Worm (Caenorhabditis elegans): ENCODE data around the gene epic-2.
A peak's percentile ranks its signal among the peaks of the same experiment; 100 is the strongest.

Gene epic-2

DNA sequence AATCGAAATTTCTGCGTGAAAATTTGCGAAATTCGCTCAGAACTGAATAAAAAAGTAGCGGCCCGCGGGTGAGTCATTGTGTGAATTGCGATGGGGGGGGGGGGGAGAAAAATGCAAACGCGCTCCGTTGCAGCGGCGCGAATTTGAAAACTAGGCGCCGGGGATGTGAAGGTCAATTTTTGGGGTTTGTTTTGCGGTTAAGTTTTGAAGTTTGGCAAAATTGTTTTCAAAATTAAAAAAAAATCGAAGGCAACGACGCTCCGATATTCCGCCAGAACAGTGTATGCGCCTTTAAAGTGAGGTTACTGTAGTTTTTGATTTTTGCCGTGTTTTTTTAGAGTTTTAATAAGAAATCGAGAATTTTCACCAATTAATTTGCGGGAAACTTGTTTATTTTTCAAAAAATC, 17.7 kb downstream of the epic-2 start:
- TF ChIP-seq Y48G9A.11 (GFP tag; IDR thresholded peaks at IDR 0.05) (peak; percentile 93), mep-1 (tag; optimal IDR thresholded peaks at IDR 0.05) (peak; percentile 47), hmg-1.1 (GFP tag; IDR thresholded peaks at IDR 0.05) (peak; percentile 30; the same call in 1 of the 2 replicates), hlh-11 (tag; optimal IDR thresholded peaks at IDR 0.05) (peak; percentile 32), nhr-6 (tag; optimal IDR thresholded peaks at IDR 0.05) (peak; percentile 14), ceh-20 (GFP tag; IDR thresholded peaks at IDR 0.05) (no peak), F26F4.8 (GFP tag; conservative IDR thresholded peaks at IDR 0.05) (no peak), aha-1 (tag) (peak; percentile 90), hif-1 (tag; optimal IDR thresholded peaks at IDR 0.05) (peak in 1 of 2 experiments; percentile 47), mdt-29 (GFP tag; IDR thresholded peaks at IDR 0.05) (0 out of 2 replicates have a peak, but pooled peaks have one; percentile 39), cey-2 (tag; optimal IDR thresholded peaks at IDR 0.05; ENCODE audit: borderline replicate concordance, insufficient read depth) (no peak), nhr-11 (tag; optimal IDR thresholded peaks at IDR 0.05) (no peak), T20F7.1 (GFP tag; optimal IDR thresholded peaks at IDR 0.05) (peak; percentile 9), dpl-1 (GFP tag; optimal IDR thresholded peaks at IDR 0.05) (peak; percentile 81), lin-15B (tag; optimal IDR thresholded peaks at IDR 0.05) (peak; percentile 10), ama-1 (optimal IDR thresholded peaks at IDR 0.05) (peak; percentile 38), sdz-12 (GFP tag; optimal IDR thresholded peaks at IDR 0.05) (peak; percentile 31), mes-2 (tag; optimal IDR thresholded peaks at IDR 0.05; ENCODE audit: poor library complexity, severe bottlenecking) (peak; percentile 70), lir-3 (tag; optimal IDR thresholded peaks at IDR 0.05) (no peak), ctbp-1 (GFP tag; IDR thresholded peaks at IDR 0.05) (0 out of 2 replicates have a peak, but pooled peaks have one; percentile 27), nhr-111 (GFP tag; optimal IDR thresholded peaks at IDR 0.05) (no peak), lsy-2 (tag; optimal IDR thresholded peaks at IDR 0.05) (peak in 1 of 2 experiments; percentile 36), rbr-2 (tag; optimal IDR thresholded peaks at IDR 0.05) (peak; percentile 30), F49E8.2 (tag; optimal IDR thresholded peaks at IDR 0.05; ENCODE audit: borderline replicate concordance) (peak; percentile 49), egl-43 (GFP tag; IDR thresholded peaks at IDR 0.05) (0 out of 2 replicates have a peak, but pooled peaks have one; percentile 39), unc-62 (GFP tag; optimal IDR thresholded peaks at IDR 0.05 in 1 of 2) (peak in 1 of 2 experiments; percentile 92), unc-62 (tag; optimal IDR thresholded peaks at IDR 0.05) (no peak), lin-38 (GFP tag; IDR thresholded peaks at IDR 0.05) (peak; percentile 95)

DNA sequence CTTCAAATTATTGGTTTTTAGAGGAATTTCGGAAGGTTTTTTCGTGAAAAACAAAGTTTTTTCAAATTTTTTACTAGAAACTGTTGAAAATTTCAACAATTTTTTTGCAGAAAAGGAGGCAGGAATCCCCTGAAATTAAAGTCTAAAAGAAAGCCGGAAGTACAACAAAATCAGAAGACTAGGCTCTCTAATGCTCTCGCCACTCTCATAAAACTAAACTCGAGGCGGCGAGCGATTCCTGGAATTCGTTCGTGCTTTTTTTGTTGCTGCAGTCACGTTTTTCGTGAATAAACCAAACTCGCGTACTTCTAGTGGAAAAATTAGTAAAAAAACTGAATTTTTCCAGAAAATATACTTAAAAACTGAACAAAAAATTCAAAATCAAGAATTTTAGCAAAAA, 18.3 kb downstream of the epic-2 start:
- no peak for TF ChIP-seq lin-15B (tag; optimal IDR thresholded peaks at IDR 0.05)
- 0 out of 2 replicates have a peak, but pooled peaks have one; percentile 23 for TF ChIP-seq madf-9 (GFP tag; conservative IDR thresholded peaks at IDR 0.05)

DNA sequence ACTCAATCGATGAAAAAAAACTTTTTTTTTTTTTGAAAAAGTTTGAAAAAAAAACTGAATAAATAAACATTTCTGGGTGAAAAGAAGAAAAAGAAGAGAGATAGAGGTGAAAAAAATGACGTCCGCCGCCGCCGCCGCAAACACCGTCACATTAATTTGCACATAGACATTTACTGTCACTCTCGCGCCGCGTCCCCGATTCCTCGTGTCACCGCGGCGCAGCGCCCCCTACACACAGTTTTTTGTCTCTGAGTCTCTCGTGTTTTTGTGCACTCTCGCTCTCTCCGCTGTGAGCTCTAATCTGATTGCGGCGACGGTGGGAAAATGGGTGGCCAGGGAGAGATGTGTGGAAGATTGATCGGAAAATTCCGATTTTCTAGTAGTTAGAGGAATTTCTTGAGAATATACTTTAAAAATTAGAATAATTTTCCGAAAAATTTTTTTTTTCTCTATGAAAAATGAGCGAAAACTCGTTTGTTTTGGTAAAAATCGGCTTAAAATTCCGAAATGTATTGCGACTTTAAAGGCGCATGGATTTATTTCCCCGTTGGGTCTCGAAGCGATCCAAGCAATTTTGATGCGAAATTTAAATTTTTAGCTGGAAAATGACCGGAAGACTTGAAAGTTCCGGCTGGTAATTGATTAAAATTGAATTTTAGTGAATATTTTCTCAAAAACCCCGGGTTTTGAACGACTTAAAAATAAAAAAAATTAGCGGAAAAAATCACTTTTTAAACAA, 18.9 kb downstream of the epic-2 start:
- TF ChIP-seq ctbp-1 (GFP tag; IDR thresholded peaks at IDR 0.05): no peak
- TF ChIP-seq aha-1 (tag): peak; percentile 40
- no peak for TF ChIP-seq zip-2 (tag; optimal IDR thresholded peaks at IDR 0.05)
- no peak for TF ChIP-seq daf-12 (tag; optimal IDR thresholded peaks at IDR 0.05)
- TF ChIP-seq Y48G9A.11 (GFP tag; IDR thresholded peaks at IDR 0.05): no peak
- no peak for TF ChIP-seq snpc-1.2 (GFP tag; IDR thresholded peaks at IDR 0.05)
- TF ChIP-seq nhr-11 (tag; optimal IDR thresholded peaks at IDR 0.05): no peak
- TF ChIP-seq nhr-10 (tag; optimal IDR thresholded peaks at IDR 0.05): no peak
- no peak for TF ChIP-seq lin-13 (GFP tag; optimal IDR thresholded peaks at IDR 0.05)
- TF ChIP-seq dpl-1 (GFP tag; optimal IDR thresholded peaks at IDR 0.05): peak; percentile 3
- no peak for TF ChIP-seq T26A8.4 (GFP tag; IDR thresholded peaks at IDR 0.05)
- no peak for TF ChIP-seq fos-1 (tag; optimal IDR thresholded peaks at IDR 0.05)
- peak; percentile 59 for TF ChIP-seq lin-38 (GFP tag; IDR thresholded peaks at IDR 0.05)
- TF ChIP-seq unc-130 (GFP tag; optimal IDR thresholded peaks at IDR 0.05): no peak
- no peak for TF ChIP-seq vab-7 (GFP tag; IDR thresholded peaks at IDR 0.05)
- no peak for TF ChIP-seq F37D6.2 (tag; optimal IDR thresholded peaks at IDR 0.05)
- TF ChIP-seq mdt-29 (GFP tag; IDR thresholded peaks at IDR 0.05): no peak
- TF ChIP-seq nhr-76 (tag; optimal IDR thresholded peaks at IDR 0.05): no peak
- peak; percentile 18 for TF ChIP-seq nhr-28 (tag; optimal IDR thresholded peaks at IDR 0.05)
- TF ChIP-seq ces-1 (GFP tag; optimal IDR thresholded peaks at IDR 0.05): no peak
- no peak for TF ChIP-seq zag-1 (tag; optimal IDR thresholded peaks at IDR 0.05)
- TF ChIP-seq ceh-82 (tag; optimal IDR thresholded peaks at IDR 0.05): no peak
- TF ChIP-seq ama-1 (optimal IDR thresholded peaks at IDR 0.05): no peak
- peak; percentile 42 for TF ChIP-seq dve-1 (tag; optimal IDR thresholded peaks at IDR 0.05; ENCODE audit: insufficient read depth)
- no peak for TF ChIP-seq mep-1 (tag; optimal IDR thresholded peaks at IDR 0.05)
- no peak for TF ChIP-seq dmd-8 (GFP tag; IDR thresholded peaks at IDR 0.05)
- TF ChIP-seq Y5F2A.4 (GFP tag; optimal IDR thresholded peaks at IDR 0.05): no peak

Measured in whole organism, L4 larva.